Worm (Caenorhabditis elegans) whole organism, L4 larva: ENCODE data around the gene ham-3.

Source experiments
- ceh-82 ChIP-seq: sonication (generic microtip); optimal IDR thresholded peaks from 2 replicates; lab custom pipeline; 2017; ENCODE audit warnings: missing biosample characterization, missing genetic modification characterization
- dpl-1 ChIP-seq: fragments of 150-350 bp; optimal IDR thresholded peaks from 2 replicates; lab custom pipeline; 2014; ENCODE audit warnings: missing biosample characterization, missing genetic modification reagents, missing genetic modification characterization

- TF ChIP-seq ceh-82 = no peak
- TF ChIP-seq dpl-1 (GFP tag; lab: Kevin White, UChicago) = no peak
Observed at ce11 chrIII:10134517-10134916, 13.9 kb downstream of the ham-3 start.
